Worm (Caenorhabditis elegans) whole organism, L4 larva: ENCODE measurements around the gene Y39A1C.1.

Experiments
- aly-2 ChIP-seq: sonication (generic microtip); optimal IDR thresholded peaks from 2 replicates; lab custom pipeline; 2018; ENCODE audit warnings: missing biosample characterization, missing genetic modification characterization
- ama-1 ChIP-seq: fragments of 150-350 bp; optimal IDR thresholded peaks from 2 replicates; lab custom pipeline; 2014; ENCODE audit warnings: inconsistent platforms, mixed read lengths
- ceh-82 ChIP-seq: sonication (generic microtip); optimal IDR thresholded peaks from 2 replicates; lab custom pipeline; 2017; ENCODE audit warnings: missing biosample characterization, missing genetic modification characterization
- dve-1 ChIP-seq: sonication (generic microtip); optimal IDR thresholded peaks from 2 replicates; lab custom pipeline; 2017; ENCODE audit warnings: antibody characterized with exemption, mild to moderate bottlenecking, missing genetic modification characterization, missing compliant biosample characterization; ENCODE audit not compliant: insufficient read depth
- lir-3 ChIP-seq: sonication (generic microtip); optimal IDR thresholded peaks from 2 replicates; lab custom pipeline; 2016; ENCODE audit warnings: mild to moderate bottlenecking, missing genetic modification characterization, missing compliant biosample characterization
- mes-2 ChIP-seq: sonication (generic microtip); optimal IDR thresholded peaks from 2 replicates; lab custom pipeline; 2016; ENCODE audit warnings: missing genotype, mild to moderate bottlenecking, missing genetic modification characterization, missing compliant biosample characterization; ENCODE audit not compliant: poor library complexity, severe bottlenecking
- mxl-2 ChIP-seq: fragments of 200-800 bp; sonication (Bioruptor generic); conservative IDR thresholded peaks from 2 replicates; pipeline ENCODE4 v1.3.6; 2022; ENCODE audit warnings: missing genetic modification reagents, missing genetic modification characterization, missing compliant biosample characterization
- nhr-237 ChIP-seq: sonication (generic microtip); optimal IDR thresholded peaks from 2 replicates; lab custom pipeline; 2017; ENCODE audit warnings: missing biosample characterization, missing genetic modification characterization
- pha-4 ChIP-seq, 2 experiments: fragments of 150-350 bp in 1 of 2; fragments of 200-800 bp in 1 of 2; sonication (Bioruptor generic) in 1 of 2; IDR thresholded peaks in 1 of 2; optimal IDR thresholded peaks in 1 of 2; 2 replicates each; pipeline versions ENCODE4 v1.3.6 to Lab custom; 2014 to 2022; ENCODE audit warnings: missing genetic modification characterization in 2 of 2, missing genetic modification reagents in 2 of 2, missing biosample characterization in 1 of 2, missing compliant biosample characterization in 1 of 2
- sdz-12 ChIP-seq: fragments of 200-800 bp; sonication (Bioruptor generic); optimal IDR thresholded peaks from 2 replicates; lab custom pipeline; 2018; ENCODE audit warnings: mild to moderate bottlenecking, missing genetic modification characterization, missing compliant biosample characterization
- skn-1 ChIP-seq: fragments of 150-350 bp; optimal IDR thresholded peaks from 2 replicates; lab custom pipeline; 2014; ENCODE audit warnings: missing biosample characterization, missing genetic modification characterization
- tra-1 ChIP-seq: fragments of 200-800 bp; sonication (Bioruptor generic); IDR thresholded peaks from 2 replicates; pipeline ENCODE4 v1.3.6; 2022; ENCODE audit warnings: missing genetic modification reagents, missing genetic modification characterization, missing compliant biosample characterization
- unc-62 ChIP-seq, 3 experiments: fragments of 150-350 bp in 1 of 3; sonication (generic microtip); optimal IDR thresholded peaks in 2 of 3; peaks in 1 of 3; 1 replicate in 1 of 3; 2 replicates in 2 of 3; lab custom pipeline; 2014 to 2017; ENCODE audit warnings: missing biosample characterization in 3 of 3, missing genetic modification characterization in 3 of 3, missing genetic modification reagents in 3 of 3, missing genotype in 1 of 3
- ztf-11 ChIP-seq: fragments of 150-350 bp; optimal IDR thresholded peaks from 2 replicates; lab custom pipeline; 2014; ENCODE audit warnings: missing biosample characterization, missing genetic modification characterization

DNA sequence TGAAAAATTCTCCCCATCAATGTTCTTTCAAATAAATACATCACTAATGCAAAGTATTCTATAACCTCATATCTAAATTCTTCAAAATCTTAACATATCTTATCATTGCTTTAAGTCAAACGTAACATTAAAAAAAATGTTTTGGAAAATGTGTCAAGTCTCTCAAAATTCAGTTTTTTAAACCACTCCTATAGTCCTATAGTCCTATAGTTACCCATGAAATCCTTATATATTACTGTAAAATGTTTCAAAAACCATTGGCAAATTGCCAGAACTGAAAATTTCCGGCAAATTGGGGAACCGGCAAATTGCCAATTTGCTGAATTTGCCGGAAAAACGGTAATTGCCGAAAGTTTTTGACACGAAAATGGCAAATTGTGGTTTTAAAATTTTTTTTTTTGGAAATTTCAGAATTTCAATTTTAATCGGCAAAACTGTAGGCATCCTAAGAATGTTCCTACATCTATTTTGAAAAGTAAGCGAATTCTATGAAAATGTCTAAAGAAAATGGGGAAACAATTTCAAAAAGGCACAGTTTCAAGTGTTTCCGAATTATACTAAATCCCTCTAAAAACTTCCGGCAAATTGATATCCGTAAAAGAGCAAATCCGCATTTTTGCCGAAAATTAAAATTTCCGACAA, 49.2 kb downstream of the Y39A1C.1 start:
- no peak for TF ChIP-seq unc-62 (GFP tag; optimal IDR thresholded peaks at IDR 0.05 in 1 of 2; lab: Kevin White, UChicago)
- no peak for TF ChIP-seq unc-62 (tag; optimal IDR thresholded peaks at IDR 0.05; lab: Kevin White, UChicago)
- TF ChIP-seq mes-2 (tag; lab: Kevin White, UChicago), result no peak
- no peak for TF ChIP-seq mxl-2 (GFP tag; lab: Robert Waterston, UW)
- no peak for TF ChIP-seq lir-3 (tag; lab: Kevin White, UChicago)
- TF ChIP-seq dve-1 (tag; lab: Kevin White, UChicago), result no peak
- no peak for TF ChIP-seq tra-1 (GFP tag; lab: Robert Waterston, UW)
- TF ChIP-seq ama-1 (lab: Kevin White, UChicago), result no peak
- TF ChIP-seq ztf-11 (tag; lab: Kevin White, UChicago), result no peak
- TF ChIP-seq sdz-12 (GFP tag; lab: Kevin White, UChicago), result no peak
- no peak for TF ChIP-seq nhr-237 (tag; lab: Kevin White, UChicago)
- TF ChIP-seq ceh-82 (tag; lab: Kevin White, UChicago), result no peak
- no peak for TF ChIP-seq pha-4 (GFP tag; IDR thresholded peaks at IDR 0.05; lab: Robert Waterston, UW)
- no peak for TF ChIP-seq pha-4 (tag; optimal IDR thresholded peaks at IDR 0.05; lab: Kevin White, UChicago)
- TF ChIP-seq skn-1 (tag; lab: Kevin White, UChicago), result no peak
- no peak for TF ChIP-seq aly-2
